Worm (Caenorhabditis elegans) whole organism, young adult: ENCODE data around the gene T11F9.22.

Source experiments
- B0261.1 ChIP-seq: sonication (generic microtip); optimal IDR thresholded peaks from 2 replicates; lab custom pipeline; 2016; ENCODE audit warnings: mild to moderate bottlenecking, missing genetic modification characterization, moderate library complexity, missing compliant biosample characterization
- F10E7.11 ChIP-seq: sonication (generic microtip); optimal IDR thresholded peaks from 2 replicates; lab custom pipeline; 2017; ENCODE audit warnings: mild to moderate bottlenecking, missing genetic modification characterization, moderate library complexity, missing compliant biosample characterization
- F39B2.1 ChIP-seq: fragments of 200-800 bp; sonication (Bioruptor generic); IDR thresholded peaks from 2 replicates; pipeline ENCODE4 v1.3.6; 2022; ENCODE audit warnings: missing genetic modification reagents, missing genetic modification characterization, missing compliant biosample characterization
- K11D2.4 ChIP-seq: fragments of 200-800 bp; sonication (Bioruptor generic); IDR thresholded peaks from 2 replicates; pipeline ENCODE4 v1.3.6; 2022; ENCODE audit warnings: missing genetic modification reagents, missing genetic modification characterization, missing compliant biosample characterization
- T07F8.4 ChIP-seq: sonication (generic microtip); optimal IDR thresholded peaks from 2 replicates; lab custom pipeline; 2016; ENCODE audit warnings: mild to moderate bottlenecking, missing genetic modification characterization, moderate library complexity, missing compliant biosample characterization
- Y67H2A.10 ChIP-seq: fragments of 200-800 bp; sonication (Bioruptor generic); conservative IDR thresholded peaks from 2 replicates; pipeline ENCODE4 v1.3.6; 2022; ENCODE audit warnings: missing genetic modification reagents, missing genetic modification characterization, missing compliant biosample characterization
- Y79H2A.3 ChIP-seq: fragments of 200-800 bp; sonication (Bioruptor generic); conservative IDR thresholded peaks from 2 replicates; pipeline ENCODE4 v1.3.6; 2022; ENCODE audit warnings: missing genetic modification reagents, missing genetic modification characterization, missing compliant biosample characterization
- bed-1 ChIP-seq: fragments of 200-800 bp; sonication (Bioruptor generic); IDR thresholded peaks from 2 replicates; pipeline ENCODE4 v1.3.6; 2022; ENCODE audit warnings: missing genetic modification reagents, missing genetic modification characterization, missing compliant biosample characterization
- bed-2 ChIP-seq: fragments of 200-800 bp; sonication (Bioruptor generic); IDR thresholded peaks from 2 replicates; pipeline ENCODE4 v1.3.6; 2022; ENCODE audit warnings: missing genetic modification reagents, missing genetic modification characterization, missing compliant biosample characterization
- ceh-40 ChIP-seq: fragments of 200-800 bp; sonication (Bioruptor generic); IDR thresholded peaks from 2 replicates; pipeline ENCODE4 v1.3.6; 2022; ENCODE audit warnings: missing genetic modification characterization, missing compliant biosample characterization
- egrh-3 ChIP-seq: fragments of 200-800 bp; sonication (Bioruptor generic); IDR thresholded peaks from 2 replicates; pipeline ENCODE4 v1.3.6; 2022; ENCODE audit warnings: missing genetic modification reagents, missing genetic modification characterization, missing compliant biosample characterization
- him-1 ChIP-seq: sonication (generic microtip); optimal IDR thresholded peaks from 2 replicates; lab custom pipeline; 2016; ENCODE audit warnings: missing genotype, missing genetic modification reagents, missing genetic modification characterization, missing compliant biosample characterization
- hrde-1 ChIP-seq: sonication (generic microtip); optimal IDR thresholded peaks from 2 replicates; lab custom pipeline; 2016; ENCODE audit warnings: missing genetic modification characterization, mild to moderate bottlenecking, missing compliant biosample characterization, moderate library complexity, missing genotype, missing genetic modification reagents, borderline replicate concordance
- mxl-1 ChIP-seq: sonication (generic microtip); optimal IDR thresholded peaks from 2 replicates; lab custom pipeline; 2016; ENCODE audit warnings: missing genetic modification characterization, missing compliant biosample characterization
- nfya-2 ChIP-seq: fragments of 200-800 bp; sonication (Bioruptor generic); IDR thresholded peaks from 2 replicates; pipeline ENCODE4 v1.3.6; 2022; ENCODE audit warnings: missing genetic modification reagents, missing genetic modification characterization, missing compliant biosample characterization
- nfyb-1 ChIP-seq: fragments of 200-800 bp; sonication (Bioruptor generic); IDR thresholded peaks from 2 replicates; pipeline ENCODE4 v1.3.6; 2022; ENCODE audit warnings: missing genetic modification reagents, missing genetic modification characterization, missing compliant biosample characterization
- nhr-80 ChIP-seq: sonication (generic microtip); optimal IDR thresholded peaks from 2 replicates; lab custom pipeline; 2016; ENCODE audit warnings: missing genetic modification characterization, missing compliant biosample characterization
- nhr-90 ChIP-seq: sonication (generic microtip); optimal IDR thresholded peaks from 2 replicates; lab custom pipeline; 2016; ENCODE audit warnings: missing genotype, mild to moderate bottlenecking, missing genetic modification characterization, missing compliant biosample characterization
- pha-4 ChIP-seq: fragments of 150-350 bp; sonication (generic microtip); optimal IDR thresholded peaks from 2 replicates; lab custom pipeline; 2014; ENCODE audit warnings: missing biosample characterization, missing genetic modification reagents, missing genetic modification characterization
- rpc-1 ChIP-seq, 2 experiments: fragments of 150-350 bp in 1 of 2; sonication (generic microtip) in 1 of 2; optimal IDR thresholded peaks; 2 replicates each; lab custom pipeline; 2014 to 2018; ENCODE audit warnings: missing biosample characterization in 1 of 2, missing genetic modification characterization in 1 of 2, missing genetic modification reagents in 1 of 2, missing genotype in 1 of 2
- snpc-1.1 ChIP-seq: sonication (generic microtip); optimal IDR thresholded peaks from 2 replicates; lab custom pipeline; 2017; ENCODE audit warnings: missing genetic modification characterization, mild to moderate bottlenecking, missing compliant biosample characterization, antibody characterized with exemption, moderate library complexity, missing genotype, missing genetic modification reagents; ENCODE audit not compliant: insufficient read depth
- tbp1 ChIP-seq: fragments of 200-800 bp; sonication (Bioruptor generic); optimal IDR thresholded peaks from 2 replicates; lab custom pipeline; 2018; ENCODE audit warnings: mild to moderate bottlenecking, missing genetic modification characterization, missing compliant biosample characterization
- tbx-9 ChIP-seq: sonication (generic microtip); optimal IDR thresholded peaks from 2 replicates; lab custom pipeline; 2016; ENCODE audit warnings: borderline replicate concordance, missing genetic modification characterization, inconsistent platforms, missing compliant biosample characterization
- tlf-1 ChIP-seq: fragments of 200-800 bp; sonication (Bioruptor generic); optimal IDR thresholded peaks from 2 replicates; lab custom pipeline; 2018; ENCODE audit warnings: mild to moderate bottlenecking, missing genetic modification characterization, missing compliant biosample characterization
- zim-3 ChIP-seq: sonication (generic microtip); optimal IDR thresholded peaks from 2 replicates; lab custom pipeline; 2017; ENCODE audit warnings: mild to moderate bottlenecking, missing genetic modification characterization, moderate library complexity, missing compliant biosample characterization
- ztf-28 ChIP-seq: fragments of 200-800 bp; sonication (Bioruptor generic); IDR thresholded peaks from 2 replicates; pipeline ENCODE4 v1.3.6; 2022; ENCODE audit warnings: missing genetic modification reagents, missing genetic modification characterization, missing compliant biosample characterization
- ztf-6 ChIP-seq: fragments of 200-800 bp; sonication (Bioruptor generic); IDR thresholded peaks from 2 replicates; pipeline ENCODE4 v1.3.6; 2022; ENCODE audit warnings: missing genetic modification reagents, missing genetic modification characterization, missing compliant biosample characterization

Gene T11F9.22

ce11 chrV:11528633-11529327 lies 49.3 kb downstream of the T11F9.22 start:
- TF ChIP-seq ztf-6 (GFP tag; lab: Robert Waterston, UW) (no peak), bed-1 (GFP tag; lab: Robert Waterston, UW) (no peak), F10E7.11 (tag; lab: Kevin White, UChicago) (no peak), nfyb-1 (GFP tag; lab: Robert Waterston, UW) (no peak), tbx-9 (no peak), egrh-3 (GFP tag; lab: Robert Waterston, UW) (no peak), tbp1 (GFP tag; lab: Kevin White, UChicago) (no peak), T07F8.4 (no peak), zim-3 (tag; lab: Kevin White, UChicago) (no peak), rpc-1 (optimal IDR thresholded peaks at IDR 0.05; lab: Kevin White, UChicago) (no peak), rpc-1 (tag; optimal IDR thresholded peaks at IDR 0.05; lab: Kevin White, UChicago) (no peak), tlf-1 (GFP tag; lab: Kevin White, UChicago) (no peak), ceh-40 (GFP tag; lab: Robert Waterston, UW) (no peak), bed-2 (GFP tag; lab: Robert Waterston, UW) (no peak)

ce11 chrV:11529541-11529940 lies 50.0 kb downstream of the T11F9.22 start:
- TF ChIP-seq nhr-90 (no peak), him-1 (no peak), mxl-1 (no peak), F39B2.1 (GFP tag; lab: Robert Waterston, UW) (no peak), nfya-2 (GFP tag; lab: Robert Waterston, UW) (no peak), Y67H2A.10 (GFP tag; lab: Robert Waterston, UW) (no peak), nhr-80 (tag; lab: Kevin White, UChicago) (no peak), snpc-1.1 (tag; lab: Kevin White, UChicago) (no peak), tlf-1 (GFP tag; lab: Kevin White, UChicago) (no peak), K11D2.4 (GFP tag; lab: Robert Waterston, UW) (no peak), Y79H2A.3 (GFP tag; lab: Robert Waterston, UW) (no peak), hrde-1 (no peak), pha-4 (no peak), tbx-9 (no peak), B0261.1 (no peak), ztf-28 (GFP tag; lab: Robert Waterston, UW) (no peak)
